Fruit fly (Drosophila melanogaster): ENCODE results near the gene C901.
"Not testable (repeated sequence)": the region's sequence is repeated elsewhere in the genome, so short reads cannot be mapped to it uniquely, and the experiment has no call there.

DNA sequence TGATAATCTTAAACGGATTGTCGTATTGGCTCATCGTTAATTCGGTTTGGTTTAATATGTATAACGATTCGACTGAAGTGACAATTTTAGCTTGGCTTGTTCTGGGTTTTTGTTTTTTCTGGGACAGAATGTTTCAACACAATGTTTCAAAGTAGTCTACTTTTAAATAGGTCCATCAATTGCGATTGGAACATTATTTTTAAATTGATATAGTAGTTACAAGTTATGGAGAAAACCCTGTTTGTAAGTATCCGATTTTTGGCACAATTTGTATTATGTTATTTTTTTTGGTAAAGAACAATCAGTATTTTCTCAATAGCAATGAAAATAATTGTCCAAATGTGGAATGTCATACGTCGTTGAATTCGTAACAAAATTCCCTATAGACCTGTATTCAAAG lies 16.0 kb downstream of the C901 start, which contains the start of gene Rab9Fa:
- not testable (repeated sequence) for TF ChIP-seq CG12768 (GFP tag; optimal IDR thresholded peaks at IDR 0.05); CG5204 (GFP tag; optimal IDR thresholded peaks at IDR 0.05); CG33017 (tag; optimal IDR thresholded peaks at IDR 0.05); toe (GFP tag; optimal IDR thresholded peaks at IDR 0.05); CG7045 (GFP tag; optimal IDR thresholded peaks at IDR 0.05); tj (GFP tag; optimal IDR thresholded peaks at IDR 0.05); Hr96 (GFP tag; optimal IDR thresholded peaks at IDR 0.05); CG7101 (tag; optimal IDR thresholded peaks at IDR 0.05); Mnt (GFP tag; optimal IDR thresholded peaks at IDR 0.05); Crg-1 (GFP tag; optimal IDR thresholded peaks at IDR 0.05); kay (GFP tag; ENCODE audit: borderline replicate concordance)
